Worm (Caenorhabditis elegans) whole organism, L4 larva: ENCODE results near the gene srx-5.

Experiments
- F49E8.2 ChIP-seq: sonication (generic microtip); optimal IDR thresholded peaks from 2 replicates; lab custom pipeline; 2016; ENCODE audit warnings: missing compliant biosample characterization, mild to moderate bottlenecking, missing genetic modification characterization, borderline replicate concordance
- T20F7.1 ChIP-seq: fragments of 200-800 bp; sonication (Bioruptor generic); optimal IDR thresholded peaks from 2 replicates; lab custom pipeline; 2018; ENCODE audit warnings: mild to moderate bottlenecking, missing genetic modification characterization, missing compliant biosample characterization
- ZK337.2 ChIP-seq: fragments of 200-800 bp; sonication (Bioruptor generic); IDR thresholded peaks from 2 replicates; pipeline ENCODE4 v1.3.6; 2022; ENCODE audit warnings: missing genetic modification reagents, missing genetic modification characterization, missing compliant biosample characterization
- ZK546.5 ChIP-seq, 2 experiments: sonication (generic microtip); optimal IDR thresholded peaks; 2 replicates each; lab custom pipeline; 2017; ENCODE audit warnings: missing biosample characterization in 2 of 2, missing genetic modification characterization in 2 of 2
- ceh-82 ChIP-seq: sonication (generic microtip); optimal IDR thresholded peaks from 2 replicates; lab custom pipeline; 2017; ENCODE audit warnings: missing biosample characterization, missing genetic modification characterization
- ces-1 ChIP-seq: fragments of 150-350 bp; sonication (generic microtip); optimal IDR thresholded peaks from 4 replicates; lab custom pipeline; 2014; ENCODE audit warnings: missing biosample characterization, missing genetic modification reagents, missing genetic modification characterization
- lsy-2 ChIP-seq, 2 experiments: fragments of 150-350 bp in 1 of 2; sonication (generic microtip) in 1 of 2; optimal IDR thresholded peaks; 2 replicates each; lab custom pipeline; 2014 to 2017; ENCODE audit warnings: missing biosample characterization in 2 of 2, missing genetic modification characterization in 2 of 2
- mxl-2 ChIP-seq: fragments of 200-800 bp; sonication (Bioruptor generic); conservative IDR thresholded peaks from 2 replicates; pipeline ENCODE4 v1.3.6; 2022; ENCODE audit warnings: missing genetic modification reagents, missing genetic modification characterization, missing compliant biosample characterization
- nhr-25 ChIP-seq: sonication (generic microtip); optimal IDR thresholded peaks from 2 replicates; lab custom pipeline; 2017; ENCODE audit warnings: missing genetic modification characterization, mild to moderate bottlenecking, missing compliant biosample characterization, antibody characterized with exemption, moderate library complexity, borderline replicate concordance; ENCODE audit not compliant: insufficient read depth
- nhr-48 ChIP-seq: sonication (generic microtip); optimal IDR thresholded peaks from 2 replicates; lab custom pipeline; 2016; ENCODE audit warnings: mild to moderate bottlenecking, missing genetic modification characterization, missing compliant biosample characterization
- sdz-12 ChIP-seq: fragments of 200-800 bp; sonication (Bioruptor generic); optimal IDR thresholded peaks from 2 replicates; lab custom pipeline; 2018; ENCODE audit warnings: mild to moderate bottlenecking, missing genetic modification characterization, missing compliant biosample characterization
- snpc-4 ChIP-seq: fragments of 150-350 bp; optimal IDR thresholded peaks from 2 replicates; lab custom pipeline; 2014; ENCODE audit warnings: missing biosample characterization, missing genetic modification characterization
- unc-62 ChIP-seq, 3 experiments: fragments of 150-350 bp in 1 of 3; sonication (generic microtip); optimal IDR thresholded peaks in 2 of 3; peaks in 1 of 3; 1 replicate in 1 of 3; 2 replicates in 2 of 3; lab custom pipeline; 2014 to 2017; ENCODE audit warnings: missing biosample characterization in 3 of 3, missing genetic modification characterization in 3 of 3, missing genetic modification reagents in 3 of 3, missing genotype in 1 of 3

ce11 chrV:671342-671741, 28.5 kb upstream of the srx-5 start, which contains the start of gene sru-24:
- TF ChIP-seq F49E8.2 (tag; lab: Kevin White, UChicago) (no peak), ceh-82 (tag; lab: Kevin White, UChicago) (no peak), snpc-4 (tag; lab: Kevin White, UChicago) (no peak), nhr-25 (tag; lab: Kevin White, UChicago) (no peak), nhr-48 (tag; lab: Kevin White, UChicago) (no peak), ces-1 (GFP tag; lab: Kevin White, UChicago) (no peak), T20F7.1 (GFP tag; lab: Kevin White, UChicago) (no peak), unc-62 (GFP tag; optimal IDR thresholded peaks at IDR 0.05 in 1 of 2; lab: Kevin White, UChicago) (no peak), unc-62 (tag; optimal IDR thresholded peaks at IDR 0.05; lab: Kevin White, UChicago) (no peak), lsy-2 (tag; optimal IDR thresholded peaks at IDR 0.05; lab: Kevin White, UChicago) (no peak), sdz-12 (no peak), ZK546.5 (tag; optimal IDR thresholded peaks at IDR 0.05; lab: Kevin White, UChicago) (no peak), ZK337.2 (GFP tag; lab: Robert Waterston, UW) (no peak), mxl-2 (GFP tag; lab: Robert Waterston, UW) (no peak)
